Worm (Caenorhabditis elegans) whole organism, late embryonic: ENCODE data around the gene cgt-3.

Source experiments
- C08G9.2 ChIP-seq: sonication (generic microtip); optimal IDR thresholded peaks from 2 replicates; lab custom pipeline; 2016; ENCODE audit warnings: mild to moderate bottlenecking, missing genetic modification characterization, moderate library complexity, missing compliant biosample characterization
- K02D7.2 ChIP-seq: sonication (generic microtip); optimal IDR thresholded peaks from 2 replicates; lab custom pipeline; 2017; ENCODE audit warnings: mild to moderate bottlenecking, missing genetic modification characterization, missing compliant biosample characterization
- T23F11.4 ChIP-seq: fragments of 200-800 bp; sonication (Bioruptor generic); optimal IDR thresholded peaks from 2 replicates; lab custom pipeline; 2018; ENCODE audit warnings: mild to moderate bottlenecking, missing genetic modification characterization, missing compliant biosample characterization
- Y22D7AL.16 ChIP-seq: sonication (generic microtip); optimal IDR thresholded peaks from 2 replicates; lab custom pipeline; 2016; ENCODE audit warnings: missing genetic modification characterization, missing compliant biosample characterization
- ahr-1 ChIP-seq: sonication (generic microtip); optimal IDR thresholded peaks from 2 replicates; lab custom pipeline; 2016; ENCODE audit warnings: missing genetic modification characterization, missing compliant biosample characterization
- ceh-19 ChIP-seq: fragments of 200-800 bp; sonication (Bioruptor generic); optimal IDR thresholded peaks from 2 replicates; lab custom pipeline; 2018; ENCODE audit warnings: mild to moderate bottlenecking, missing genetic modification characterization, missing compliant biosample characterization
- ceh-22 ChIP-seq: sonication (generic microtip); optimal IDR thresholded peaks from 2 replicates; lab custom pipeline; 2017; ENCODE audit warnings: missing biosample characterization, missing genetic modification characterization
- ceh-31 ChIP-seq: sonication (generic microtip); optimal IDR thresholded peaks from 2 replicates; lab custom pipeline; 2016; ENCODE audit warnings: missing genetic modification characterization, missing compliant biosample characterization
- ceh-9 ChIP-seq: sonication (generic microtip); optimal IDR thresholded peaks from 2 replicates; lab custom pipeline; 2016; ENCODE audit warnings: mild to moderate bottlenecking, missing genetic modification characterization, inconsistent platforms, missing compliant biosample characterization
- che-1 ChIP-seq: sonication (generic microtip); optimal IDR thresholded peaks from 2 replicates; lab custom pipeline; 2016; ENCODE audit warnings: mild to moderate bottlenecking, missing genetic modification characterization, missing compliant biosample characterization
- dmd-4 ChIP-seq: sonication (generic microtip); optimal IDR thresholded peaks from 2 replicates; lab custom pipeline; 2016; ENCODE audit warnings: borderline replicate concordance, missing genetic modification characterization, missing compliant biosample characterization
- dve-1 ChIP-seq: sonication (generic microtip); optimal IDR thresholded peaks from 2 replicates; lab custom pipeline; 2017; ENCODE audit warnings: antibody characterized with exemption, mild to moderate bottlenecking, missing genetic modification characterization, missing compliant biosample characterization
- elt-2 ChIP-seq: sonication (generic microtip); optimal IDR thresholded peaks from 2 replicates; lab custom pipeline; 2016; ENCODE audit warnings: missing genetic modification reagents, missing genetic modification characterization, missing compliant biosample characterization
- ets-4 ChIP-seq: sonication (generic microtip); optimal IDR thresholded peaks from 2 replicates; lab custom pipeline; 2016; ENCODE audit warnings: missing genetic modification characterization, missing compliant biosample characterization
- eyg-1 ChIP-seq: sonication (generic microtip); optimal IDR thresholded peaks from 2 replicates; lab custom pipeline; 2016; ENCODE audit warnings: missing genotype, missing genetic modification characterization, missing compliant biosample characterization
- hlh-13 ChIP-seq: fragments of 200-800 bp; sonication (Bioruptor generic); optimal IDR thresholded peaks from 2 replicates; lab custom pipeline; 2018; ENCODE audit warnings: mild to moderate bottlenecking, missing genetic modification characterization, missing compliant biosample characterization
- hlh-8 ChIP-seq: sonication (generic microtip); optimal IDR thresholded peaks from 2 replicates; lab custom pipeline; 2016; ENCODE audit warnings: missing genotype, missing genetic modification characterization, missing compliant biosample characterization
- lin-11 ChIP-seq: fragments of 200-800 bp; sonication (Bioruptor generic); optimal IDR thresholded peaks from 2 replicates; lab custom pipeline; 2018; ENCODE audit warnings: mild to moderate bottlenecking, missing genetic modification characterization, missing compliant biosample characterization
- madf-2 ChIP-seq: sonication (generic microtip); optimal IDR thresholded peaks from 2 replicates; lab custom pipeline; 2017; ENCODE audit warnings: missing genetic modification characterization, missing compliant biosample characterization
- mec-3 ChIP-seq: sonication (generic microtip); optimal IDR thresholded peaks from 2 replicates; lab custom pipeline; 2016; ENCODE audit warnings: borderline replicate concordance, missing genetic modification characterization, missing compliant biosample characterization
- nfya-1 ChIP-seq: sonication (generic microtip); optimal IDR thresholded peaks from 2 replicates; lab custom pipeline; 2017; ENCODE audit warnings: missing genetic modification characterization, mild to moderate bottlenecking, missing compliant biosample characterization, antibody characterized with exemption, moderate library complexity
- nhr-11 ChIP-seq: fragments of 150-350 bp; optimal IDR thresholded peaks from 2 replicates; lab custom pipeline; 2014; ENCODE audit warnings: missing biosample characterization, missing genetic modification characterization
- npax-4 ChIP-seq: sonication (generic microtip); optimal IDR thresholded peaks from 2 replicates; lab custom pipeline; 2016; ENCODE audit warnings: missing genetic modification characterization, missing compliant biosample characterization
- odd-2 ChIP-seq: sonication (generic microtip); optimal IDR thresholded peaks from 2 replicates; lab custom pipeline; 2017; ENCODE audit warnings: antibody characterized with exemption, mild to moderate bottlenecking, missing genetic modification characterization, missing compliant biosample characterization
- pag-3 ChIP-seq: sonication (generic microtip); optimal IDR thresholded peaks from 2 replicates; lab custom pipeline; 2016; ENCODE audit warnings: missing compliant biosample characterization, missing genetic modification characterization, borderline replicate concordance
- pax-1 ChIP-seq: fragments of 150-350 bp; optimal IDR thresholded peaks from 2 replicates; lab custom pipeline; 2014; ENCODE audit warnings: missing biosample characterization, missing genetic modification characterization
- pha-2 ChIP-seq: sonication (generic microtip); optimal IDR thresholded peaks from 2 replicates; lab custom pipeline; 2017; ENCODE audit warnings: mild to moderate bottlenecking, missing genetic modification characterization, missing compliant biosample characterization
- pha-4 ChIP-seq: fragments of 150-350 bp; optimal IDR thresholded peaks from 2 replicates; lab custom pipeline; 2018; ENCODE audit warnings: missing biosample characterization, missing genetic modification reagents, missing genetic modification characterization
- pqm-1 ChIP-seq: sonication (generic microtip); optimal IDR thresholded peaks from 2 replicates; lab custom pipeline; 2016; ENCODE audit warnings: missing genetic modification characterization, missing compliant biosample characterization
- pros-1 ChIP-seq: fragments of 150-350 bp; optimal IDR thresholded peaks from 2 replicates; lab custom pipeline; 2014; ENCODE audit warnings: missing biosample characterization, missing genetic modification reagents, missing genetic modification characterization
- ref-2 ChIP-seq: sonication (generic microtip); optimal IDR thresholded peaks from 2 replicates; lab custom pipeline; 2016; ENCODE audit warnings: missing genetic modification characterization, missing compliant biosample characterization
- rnt-1 ChIP-seq: sonication (generic microtip); optimal IDR thresholded peaks from 2 replicates; lab custom pipeline; 2016; ENCODE audit warnings: missing genetic modification characterization, missing compliant biosample characterization
- sox-2 ChIP-seq: fragments of 200-800 bp; sonication (Bioruptor generic); IDR thresholded peaks from 2 replicates; pipeline ENCODE4 v1.3.6; 2022; ENCODE audit warnings: missing genetic modification reagents, missing genetic modification characterization, missing compliant biosample characterization
- sox-4 ChIP-seq: sonication (generic microtip); optimal IDR thresholded peaks from 2 replicates; lab custom pipeline; 2017; ENCODE audit warnings: mild to moderate bottlenecking, missing genetic modification characterization, inconsistent platforms, missing compliant biosample characterization
- syd-9 ChIP-seq: sonication (generic microtip); optimal IDR thresholded peaks from 2 replicates; lab custom pipeline; 2016; ENCODE audit warnings: mild to moderate bottlenecking, missing genetic modification characterization, moderate library complexity, missing compliant biosample characterization
- tbx-7 ChIP-seq: sonication (generic microtip); optimal IDR thresholded peaks from 2 replicates; lab custom pipeline; 2016; ENCODE audit warnings: missing genotype, missing genetic modification characterization, missing compliant biosample characterization
- ttx-3 ChIP-seq: sonication (generic microtip); optimal IDR thresholded peaks from 2 replicates; lab custom pipeline; 2016; ENCODE audit warnings: missing genetic modification reagents, missing genetic modification characterization, missing compliant biosample characterization
- unc-3 ChIP-seq, 2 experiments: fragments of 200-800 bp in 1 of 2; sonication (Bioruptor generic) in 1 of 2; sonication (generic microtip) in 1 of 2; conservative IDR thresholded peaks in 1 of 2; optimal IDR thresholded peaks in 1 of 2; 2 replicates each; pipeline versions ENCODE4 v1.3.6 to Lab custom; 2016 to 2022; ENCODE audit warnings: missing compliant biosample characterization in 2 of 2, missing genetic modification characterization in 2 of 2, missing genetic modification reagents in 1 of 2
- unc-55 ChIP-seq: sonication (generic microtip); optimal IDR thresholded peaks from 2 replicates; lab custom pipeline; 2017; ENCODE audit warnings: missing biosample characterization, missing genetic modification reagents, missing genetic modification characterization
- unc-86 ChIP-seq: sonication (generic microtip); optimal IDR thresholded peaks from 2 replicates; lab custom pipeline; 2016; ENCODE audit warnings: missing genetic modification characterization, missing compliant biosample characterization
- zip-5 ChIP-seq: sonication (generic microtip); optimal IDR thresholded peaks from 2 replicates; lab custom pipeline; 2016; ENCODE audit warnings: missing genetic modification characterization, missing compliant biosample characterization
- ztf-16 ChIP-seq: sonication (generic microtip); optimal IDR thresholded peaks from 2 replicates; lab custom pipeline; 2017; ENCODE audit warnings: missing genetic modification characterization, missing compliant biosample characterization

cgt-3 gene

DNA sequence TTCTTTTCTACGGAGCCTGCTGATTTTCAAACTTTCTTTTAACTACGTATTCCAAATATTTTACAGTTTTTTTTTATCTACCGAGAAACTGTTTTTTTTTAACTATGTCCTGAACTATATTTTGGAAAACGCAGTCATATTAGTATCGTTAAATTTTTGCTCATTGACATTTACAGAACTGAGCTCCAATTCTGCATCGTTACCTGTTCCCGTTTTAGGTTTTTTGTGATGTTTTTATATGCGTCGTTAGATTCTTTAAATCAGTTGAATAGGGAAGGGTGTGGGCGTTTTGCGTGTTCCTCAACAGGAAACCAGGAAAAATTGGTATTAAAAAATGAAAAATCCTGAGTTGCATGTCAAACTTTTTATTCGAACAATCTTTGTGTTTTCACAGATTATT is 18.3 kb upstream of the cgt-3 start:
- TF ChIP-seq T23F11.4 (no peak), npax-4 (tag; lab: Kevin White, UChicago) (no peak), sox-4 (tag; lab: Kevin White, UChicago) (no peak), ceh-22 (tag; lab: Kevin White, UChicago) (no peak), pha-4 (tag; lab: Kevin White, UChicago) (no peak), ceh-31 (tag; lab: Kevin White, UChicago) (no peak), nfya-1 (tag; lab: Kevin White, UChicago) (no peak), pax-1 (tag; lab: Kevin White, UChicago) (no peak), hlh-13 (GFP tag; lab: Kevin White, UChicago) (no peak), ahr-1 (no peak), unc-3 (GFP tag; conservative IDR thresholded peaks at IDR 0.05; lab: Robert Waterston, UW) (no peak), unc-3 (tag; optimal IDR thresholded peaks at IDR 0.05; lab: Kevin White, UChicago) (no peak), madf-2 (tag; lab: Kevin White, UChicago) (no peak), ets-4 (tag; lab: Kevin White, UChicago) (no peak), dve-1 (tag; lab: Kevin White, UChicago) (no peak), zip-5 (tag; lab: Kevin White, UChicago) (no peak), mec-3 (tag; lab: Kevin White, UChicago) (no peak), odd-2 (tag; lab: Kevin White, UChicago) (no peak), ttx-3 (tag; lab: Kevin White, UChicago) (no peak)

DNA sequence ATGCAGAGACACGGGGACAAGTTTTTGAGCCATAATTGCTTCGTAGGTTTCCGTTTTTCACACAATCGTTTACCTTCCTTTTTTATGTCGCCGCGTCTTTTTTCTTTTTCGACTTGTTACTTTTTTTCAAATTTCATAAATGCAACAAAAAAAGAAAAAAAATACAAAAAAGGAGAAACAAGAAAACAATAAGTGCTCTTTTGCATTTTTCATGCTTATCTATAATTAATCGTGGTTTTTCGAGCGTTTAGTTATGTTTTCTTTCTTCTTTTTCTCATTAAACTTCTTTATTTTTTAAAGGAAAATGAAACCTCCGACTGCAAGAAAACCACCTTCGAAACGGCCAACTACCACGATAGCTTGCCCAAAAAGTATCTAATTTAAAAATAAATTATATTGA is 15.3 kb upstream of the cgt-3 start, which contains the start of gene F59G1.4:
Gene F59G1.4, plus strand, starts transcription at position 301 of the 400 bp plus-strand sequence.
- TF ChIP-seq unc-55 (GFP tag; lab: Kevin White, UChicago): no peak
- no peak for TF ChIP-seq che-1 (tag; lab: Kevin White, UChicago)
- no peak for TF ChIP-seq syd-9
- no peak for TF ChIP-seq K02D7.2 (tag; lab: Kevin White, UChicago)
- no peak for TF ChIP-seq unc-86 (tag; lab: Kevin White, UChicago)
- no peak for TF ChIP-seq ets-4 (tag; lab: Kevin White, UChicago)
- TF ChIP-seq C08G9.2 (tag; lab: Kevin White, UChicago): no peak
- TF ChIP-seq, all 69 proteins: peak for 0

DNA sequence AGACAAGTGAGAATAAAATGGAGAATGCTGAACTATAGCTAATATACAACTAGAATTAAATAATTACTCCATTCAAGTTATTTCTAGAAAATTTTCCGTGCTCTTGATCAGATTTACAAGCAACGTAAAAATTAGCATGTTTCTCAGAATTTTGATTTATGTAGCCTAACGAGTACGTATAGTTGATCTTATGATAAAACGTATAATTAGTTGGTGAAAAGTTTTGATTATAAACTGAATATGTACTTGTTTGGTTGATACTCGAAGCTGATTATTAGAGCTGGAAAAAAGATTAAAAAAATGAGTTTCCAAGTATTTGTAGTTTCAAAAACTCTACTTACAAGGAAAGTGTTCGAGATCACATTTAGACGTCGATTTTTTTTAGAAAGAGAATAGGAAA is 14.6 kb upstream of the cgt-3 start:
- no peak for TF ChIP-seq T23F11.4
- no peak for TF ChIP-seq dve-1 (tag; lab: Kevin White, UChicago)
- no peak for TF ChIP-seq ref-2 (tag; lab: Kevin White, UChicago)
- no peak for TF ChIP-seq madf-2 (tag; lab: Kevin White, UChicago)
- TF ChIP-seq eyg-1 (tag; lab: Kevin White, UChicago): no peak
- no peak for TF ChIP-seq Y22D7AL.16 (tag; lab: Kevin White, UChicago)
- TF ChIP-seq elt-2 (tag; lab: Kevin White, UChicago): no peak
- no peak for TF ChIP-seq hlh-8 (tag; lab: Kevin White, UChicago)
- TF ChIP-seq tbx-7: no peak
- TF ChIP-seq syd-9: no peak
- TF ChIP-seq ttx-3 (tag; lab: Kevin White, UChicago): no peak
- TF ChIP-seq pha-2 (tag; lab: Kevin White, UChicago): no peak
- no peak for TF ChIP-seq ztf-16 (tag; lab: Kevin White, UChicago)
- no peak for TF ChIP-seq ceh-9 (tag; lab: Kevin White, UChicago)
- TF ChIP-seq npax-4 (tag; lab: Kevin White, UChicago): no peak
- no peak for TF ChIP-seq sox-2
- TF ChIP-seq ceh-19 (GFP tag; lab: Kevin White, UChicago): no peak

DNA sequence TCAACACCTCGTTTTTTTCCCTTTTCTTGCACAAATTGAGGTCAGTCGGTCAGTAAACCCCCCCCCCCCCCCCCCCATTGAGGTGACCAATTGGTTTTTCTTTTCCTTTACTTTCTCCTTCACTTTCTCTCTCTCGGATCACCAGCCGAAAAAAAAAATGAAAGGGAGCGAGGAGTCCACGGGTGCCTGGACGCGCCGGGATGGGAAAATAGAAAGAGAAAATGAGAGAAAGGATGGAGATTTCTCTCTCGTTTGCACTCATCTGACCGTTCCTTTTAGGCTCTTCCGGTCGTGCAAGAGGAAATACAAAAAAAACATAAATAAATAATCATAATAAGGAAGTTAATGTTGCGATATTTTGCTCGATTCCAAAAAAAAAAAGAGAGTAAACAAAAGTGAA is 12.0 kb upstream of the cgt-3 start:
- TF ChIP-seq zip-5 (tag; lab: Kevin White, UChicago) (no peak), T23F11.4 (no peak), ttx-3 (tag; lab: Kevin White, UChicago) (no peak), rnt-1 (no peak), nhr-11 (tag; lab: Kevin White, UChicago) (no peak), nfya-1 (tag; lab: Kevin White, UChicago) (no peak), pros-1 (tag; lab: Kevin White, UChicago) (no peak), pag-3 (no peak), ets-4 (tag; lab: Kevin White, UChicago) (no peak), pax-1 (tag; lab: Kevin White, UChicago) (no peak), pqm-1 (tag; lab: Kevin White, UChicago) (no peak), ahr-1 (no peak), dmd-4 (tag; lab: Kevin White, UChicago) (no peak), madf-2 (tag; lab: Kevin White, UChicago) (no peak), unc-3 (GFP tag; conservative IDR thresholded peaks at IDR 0.05; lab: Robert Waterston, UW) (no peak), unc-3 (tag; optimal IDR thresholded peaks at IDR 0.05; lab: Kevin White, UChicago) (no peak), sox-2 (no peak), lin-11 (tag; lab: Kevin White, UChicago) (no peak)
